Worm (Caenorhabditis elegans): ENCODE results near the gene arx-4.
A peak's percentile ranks its signal among the peaks of the same experiment; 100 is the strongest.

The arx-4 gene

ce11 chrIII:887874-888299 lies 25.8 kb downstream of the arx-4 start (continued):
- no peak for TF ChIP-seq hlh-15 (tag; optimal IDR thresholded peaks at IDR 0.05)
- TF ChIP-seq hlh-8 (tag; optimal IDR thresholded peaks at IDR 0.05): no peak
- TF ChIP-seq lin-11 (tag; optimal IDR thresholded peaks at IDR 0.05): no peak
- no peak for TF ChIP-seq C38D4.7 (GFP tag; optimal IDR thresholded peaks at IDR 0.05)
- TF ChIP-seq gmeb-2 (tag; optimal IDR thresholded peaks at IDR 0.05): no peak
- no peak for TF ChIP-seq T23F11.4 (GFP tag; optimal IDR thresholded peaks at IDR 0.05)
- peak; percentile 83 for TF ChIP-seq ceh-31 (tag; optimal IDR thresholded peaks at IDR 0.05)
- no peak for TF ChIP-seq elt-4 (tag; optimal IDR thresholded peaks at IDR 0.05)
- no peak for TF ChIP-seq lim-6 (tag; optimal IDR thresholded peaks at IDR 0.05)
- no peak for TF ChIP-seq pha-2 (tag; optimal IDR thresholded peaks at IDR 0.05)
- TF ChIP-seq elt-2 (tag; optimal IDR thresholded peaks at IDR 0.05): peak; percentile 52
- TF ChIP-seq ets-4 (tag; optimal IDR thresholded peaks at IDR 0.05): no peak
- TF ChIP-seq ceh-6 (GFP tag; optimal IDR thresholded peaks at IDR 0.05): no peak
- TF ChIP-seq npax-4 (tag; optimal IDR thresholded peaks at IDR 0.05): no peak
- TF ChIP-seq pros-1 (tag; optimal IDR thresholded peaks at IDR 0.05): peak; percentile 67
- TF ChIP-seq nhr-11 (tag; optimal IDR thresholded peaks at IDR 0.05): no peak
- no peak for TF ChIP-seq ttx-3 (tag; optimal IDR thresholded peaks at IDR 0.05)
- no peak for TF ChIP-seq ama-1 (optimal IDR thresholded peaks at IDR 0.05)
- peak; percentile 13 for TF ChIP-seq unc-86 (tag; optimal IDR thresholded peaks at IDR 0.05)
- no peak for TF ChIP-seq fkh-6 (tag; optimal IDR thresholded peaks at IDR 0.05)
- no peak for TF ChIP-seq fax-1 (tag; optimal IDR thresholded peaks at IDR 0.05)
- peak; percentile 46 for TF ChIP-seq K09A11.1 (tag; optimal IDR thresholded peaks at IDR 0.05; ENCODE audit: insufficient read depth)
- 0 out of 2 replicates have a peak, but pooled peaks have one; percentile 19 for TF ChIP-seq ceh-45 (GFP tag; IDR thresholded peaks at IDR 0.05)
- no peak for TF ChIP-seq che-1 (tag; optimal IDR thresholded peaks at IDR 0.05)
- TF ChIP-seq dmd-4 (tag; optimal IDR thresholded peaks at IDR 0.05; ENCODE audit: borderline replicate concordance): no peak
- TF ChIP-seq F13H6.1 (tag; optimal IDR thresholded peaks at IDR 0.05): peak; percentile 1
- peak; percentile 13 for TF ChIP-seq madf-2 (tag; optimal IDR thresholded peaks at IDR 0.05)
- TF ChIP-seq ceh-19 (GFP tag; optimal IDR thresholded peaks at IDR 0.05): peak; percentile 68

ce11 chrIII:888983-889549 lies 27.0 kb downstream of the arx-4 start:
- no peak for TF ChIP-seq fkh-10 (GFP tag; optimal IDR thresholded peaks at IDR 0.05)
- TF ChIP-seq lim-6 (tag; optimal IDR thresholded peaks at IDR 0.05): no peak
- TF ChIP-seq unc-42 (tag; optimal IDR thresholded peaks at IDR 0.05): peak; percentile 40
- TF ChIP-seq hlh-30 (tag; optimal IDR thresholded peaks at IDR 0.05; ENCODE audit: insufficient read depth): peak; percentile 48
- TF ChIP-seq pag-3 (tag; optimal IDR thresholded peaks at IDR 0.05; ENCODE audit: borderline replicate concordance): no peak

- TF ChIP-seq C08G9.2 (tag; optimal IDR thresholded peaks at IDR 0.05) (no peak), hlh-13 (GFP tag; optimal IDR thresholded peaks at IDR 0.05) (no peak), T23F11.4 (GFP tag; optimal IDR thresholded peaks at IDR 0.05) (no peak), unc-55 (GFP tag; optimal IDR thresholded peaks at IDR 0.05) (no peak), hlh-6 (tag; optimal IDR thresholded peaks at IDR 0.05) (no peak), ceh-14 (tag; optimal IDR thresholded peaks at IDR 0.05) (no peak)
These were observed 28.9 kb downstream of the arx-4 start, which contains the start of gene T24C4.10 for ce11 chrIII:891014-891413. TSS of gene T24C4.10 (minus strand) at chrIII:891243.

ce11 chrIII:895525-895924 lies 33.4 kb downstream of the arx-4 start, which contains the start of the genes ztf-18 and F23H11.2:
TSS of gene ztf-18 (minus strand) at chrIII:895712.
TSS of gene F23H11.2 (plus strand) at chrIII:895747.
- no peak for TF ChIP-seq pat-9 (tag; optimal IDR thresholded peaks at IDR 0.05)
- no peak for TF ChIP-seq pros-1 (tag; optimal IDR thresholded peaks at IDR 0.05)
- TF ChIP-seq ceh-14 (tag; optimal IDR thresholded peaks at IDR 0.05): no peak
- no peak for TF ChIP-seq fkh-6 (tag; optimal IDR thresholded peaks at IDR 0.05)
- no peak for TF ChIP-seq tbx-2 (tag; optimal IDR thresholded peaks at IDR 0.05)
- no peak for TF ChIP-seq unc-86 (tag; optimal IDR thresholded peaks at IDR 0.05)
- no peak for TF ChIP-seq unc-42 (tag; optimal IDR thresholded peaks at IDR 0.05)
- no peak for TF ChIP-seq ceh-31 (tag; optimal IDR thresholded peaks at IDR 0.05)
- TF ChIP-seq ceh-30 (tag; optimal IDR thresholded peaks at IDR 0.05): no peak
- TF ChIP-seq ets-4 (tag; optimal IDR thresholded peaks at IDR 0.05): no peak
- TF ChIP-seq dve-1 (tag; optimal IDR thresholded peaks at IDR 0.05): no peak
- no peak for TF ChIP-seq zip-5 (tag; optimal IDR thresholded peaks at IDR 0.05)
- no peak for TF ChIP-seq ceh-2 (tag; optimal IDR thresholded peaks at IDR 0.05)

Measured in whole organism, late embryonic.